Worm (Caenorhabditis elegans) whole organism, L2 larva: Measurements from ENCODE around the gene T09E8.4.

Experiments
- blmp-1 ChIP-seq: sonication (generic microtip); optimal IDR thresholded peaks from 2 replicates; lab custom pipeline; 2017; ENCODE audit warnings: missing genetic modification characterization, mild to moderate bottlenecking, missing compliant biosample characterization, antibody characterized with exemption, moderate library complexity; ENCODE audit not compliant: insufficient read depth
- dmd-4 ChIP-seq: sonication (generic microtip); optimal IDR thresholded peaks from 2 replicates; lab custom pipeline; 2017; ENCODE audit warnings: missing biosample characterization, missing genetic modification characterization

DNA sequence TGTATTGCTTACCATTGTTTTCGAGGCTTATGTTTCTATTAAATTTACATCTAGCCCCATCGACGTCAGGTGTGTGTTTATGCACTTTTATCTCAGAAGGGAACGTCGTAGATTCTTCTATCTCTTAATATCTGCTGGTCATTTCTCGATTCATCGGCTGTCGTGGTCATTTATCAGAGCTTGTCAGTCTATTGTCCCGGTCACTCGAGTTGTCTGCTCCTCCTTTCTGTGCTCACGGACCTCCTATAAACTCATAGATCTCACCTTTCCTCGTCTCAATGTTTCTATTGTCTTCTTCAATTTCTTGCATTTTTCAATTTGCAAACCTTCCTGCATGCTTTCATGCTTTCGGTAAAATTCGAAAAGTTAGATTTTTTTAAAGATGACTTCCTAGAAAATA is 29.8 kb downstream of the T09E8.4 start:
- TF ChIP-seq blmp-1 (tag; lab: Kevin White, UChicago): no peak
- no peak for TF ChIP-seq dmd-4 (tag; lab: Kevin White, UChicago)
